Worm (Caenorhabditis elegans) whole organism, L4 larva: ENCODE measurements around the gene F58E6.8.

ENCODE experiments used
- F37D6.2 ChIP-seq: sonication (generic microtip); optimal IDR thresholded peaks from 2 replicates; lab custom pipeline; 2016; ENCODE audit warnings: mild to moderate bottlenecking, missing genetic modification characterization, missing compliant biosample characterization
- F44E2.7 ChIP-seq: fragments of 200-800 bp; sonication (Bioruptor generic); IDR thresholded peaks from 2 replicates; pipeline ENCODE4 v2.1.2; 2022; ENCODE audit warnings: missing genetic modification characterization, missing compliant biosample characterization
- T20F7.1 ChIP-seq: fragments of 200-800 bp; sonication (Bioruptor generic); optimal IDR thresholded peaks from 2 replicates; lab custom pipeline; 2018; ENCODE audit warnings: mild to moderate bottlenecking, missing genetic modification characterization, missing compliant biosample characterization
- T26A8.4 ChIP-seq: fragments of 200-800 bp; sonication (Bioruptor generic); IDR thresholded peaks from 2 replicates; pipeline ENCODE4 v1.3.6; 2022; ENCODE audit warnings: missing genetic modification characterization, missing compliant biosample characterization
- Y105C5A.15 ChIP-seq: fragments of 200-800 bp; sonication (Bioruptor generic); IDR thresholded peaks from 2 replicates; pipeline ENCODE4 v1.3.6; 2022; ENCODE audit warnings: missing genetic modification characterization, missing compliant biosample characterization
- Y48G9A.11 ChIP-seq: fragments of 200-800 bp; sonication (Bioruptor generic); IDR thresholded peaks from 2 replicates; pipeline ENCODE4 v1.3.6; 2022; ENCODE audit warnings: missing genetic modification reagents, missing genetic modification characterization, missing compliant biosample characterization
- ZK337.2 ChIP-seq: fragments of 200-800 bp; sonication (Bioruptor generic); IDR thresholded peaks from 2 replicates; pipeline ENCODE4 v1.3.6; 2022; ENCODE audit warnings: missing genetic modification reagents, missing genetic modification characterization, missing compliant biosample characterization
- aha-1 ChIP-seq: fragments of 150-350 bp; peaks from one replicate; lab custom pipeline; 2014; ENCODE audit warnings: missing biosample characterization, missing genetic modification characterization
- aly-2 ChIP-seq: sonication (generic microtip); optimal IDR thresholded peaks from 2 replicates; lab custom pipeline; 2018; ENCODE audit warnings: missing biosample characterization, missing genetic modification characterization
- ceh-28 ChIP-seq: fragments of 150-350 bp; optimal IDR thresholded peaks from 2 replicates; lab custom pipeline; 2014; ENCODE audit warnings: missing biosample characterization, missing genetic modification reagents, missing genetic modification characterization
- ctbp-1 ChIP-seq: fragments of 200-800 bp; sonication (Bioruptor generic); IDR thresholded peaks from 2 replicates; pipeline ENCODE4 v1.3.6; 2022; ENCODE audit warnings: missing genetic modification reagents, missing genetic modification characterization, missing compliant biosample characterization
- daf-8 ChIP-seq: fragments of 200-800 bp; sonication (Bioruptor generic); IDR thresholded peaks from 2 replicates; pipeline ENCODE4 v1.3.6; 2022; ENCODE audit warnings: missing genetic modification characterization, missing compliant biosample characterization
- dmd-6 ChIP-seq: fragments of 200-800 bp; sonication (Bioruptor generic); IDR thresholded peaks from 2 replicates; pipeline ENCODE4 v1.3.6; 2022; ENCODE audit warnings: missing genetic modification reagents, missing genetic modification characterization, missing compliant biosample characterization
- dmd-9 ChIP-seq: fragments of 200-800 bp; sonication (Bioruptor generic); IDR thresholded peaks from 2 replicates; pipeline ENCODE4 v1.3.6; 2022; ENCODE audit warnings: missing genetic modification reagents, missing genetic modification characterization, missing compliant biosample characterization
- dve-1 ChIP-seq: sonication (generic microtip); optimal IDR thresholded peaks from 2 replicates; lab custom pipeline; 2017; ENCODE audit warnings: antibody characterized with exemption, mild to moderate bottlenecking, missing genetic modification characterization, missing compliant biosample characterization; ENCODE audit not compliant: insufficient read depth
- gei-8 ChIP-seq: fragments of 200-800 bp; sonication (Bioruptor generic); optimal IDR thresholded peaks from 2 replicates; lab custom pipeline; 2018; ENCODE audit warnings: mild to moderate bottlenecking, missing genetic modification characterization, missing compliant biosample characterization
- hlh-11 ChIP-seq: fragments of 200-800 bp; sonication (Bioruptor generic); optimal IDR thresholded peaks from 2 replicates; lab custom pipeline; 2018; ENCODE audit warnings: mild to moderate bottlenecking, missing genetic modification characterization, missing compliant biosample characterization
- hlh-30 ChIP-seq: sonication (generic microtip); optimal IDR thresholded peaks from 2 replicates; lab custom pipeline; 2017; ENCODE audit warnings: antibody characterized with exemption, mild to moderate bottlenecking, missing genetic modification characterization, missing compliant biosample characterization; ENCODE audit not compliant: insufficient read depth
- hmg-1.1 ChIP-seq: fragments of 200-800 bp; sonication (Bioruptor generic); IDR thresholded peaks from 2 replicates; pipeline ENCODE4 v1.3.6; 2022; ENCODE audit warnings: missing genetic modification reagents, missing genetic modification characterization, missing compliant biosample characterization
- jun-1 ChIP-seq: fragments of 150-350 bp; optimal IDR thresholded peaks from 2 replicates; lab custom pipeline; 2014; ENCODE audit warnings: missing biosample characterization, missing genetic modification reagents, missing genetic modification characterization
- lin-15B ChIP-seq: fragments of 150-350 bp; sonication (generic microtip); optimal IDR thresholded peaks from 3 replicates; lab custom pipeline; 2014; ENCODE audit warnings: missing biosample characterization, missing genetic modification characterization
- lin-29 ChIP-seq: fragments of 200-800 bp; sonication (Bioruptor generic); IDR thresholded peaks from 2 replicates; pipeline ENCODE4 v1.3.6; 2022; ENCODE audit warnings: missing genetic modification reagents, missing genetic modification characterization, missing compliant biosample characterization
- lin-38 ChIP-seq: fragments of 200-800 bp; sonication (Bioruptor generic); IDR thresholded peaks from 2 replicates; pipeline ENCODE4 v1.3.6; 2022; ENCODE audit warnings: missing genetic modification reagents, missing genetic modification characterization, missing compliant biosample characterization
- lin-39 ChIP-seq: fragments of 150-350 bp; optimal IDR thresholded peaks from 2 replicates; lab custom pipeline; 2014; ENCODE audit warnings: missing biosample characterization, missing genetic modification reagents, missing genetic modification characterization
- lsy-2 ChIP-seq, 2 experiments: fragments of 150-350 bp in 1 of 2; sonication (generic microtip) in 1 of 2; optimal IDR thresholded peaks; 2 replicates each; lab custom pipeline; 2014 to 2017; ENCODE audit warnings: missing biosample characterization in 2 of 2, missing genetic modification characterization in 2 of 2
- madf-5 ChIP-seq, 2 experiments: fragments of 200-800 bp; sonication (Bioruptor generic); IDR thresholded peaks; 2 replicates each; pipeline ENCODE4 v1.3.6; 2022; ENCODE audit warnings: missing compliant biosample characterization in 2 of 2, missing genetic modification characterization in 2 of 2
- mdl-1 ChIP-seq, 2 experiments: fragments of 150-350 bp in 1 of 2; sonication (generic microtip) in 1 of 2; optimal IDR thresholded peaks; 2 replicates each; lab custom pipeline; 2014 to 2017; ENCODE audit warnings: missing biosample characterization in 2 of 2, missing genetic modification characterization in 2 of 2
- mxl-3 ChIP-seq: fragments of 200-800 bp; sonication (Bioruptor generic); optimal IDR thresholded peaks from 2 replicates; lab custom pipeline; 2018; ENCODE audit warnings: mild to moderate bottlenecking, missing genetic modification characterization, missing compliant biosample characterization
- nhr-111 ChIP-seq: fragments of 200-800 bp; sonication (Bioruptor generic); optimal IDR thresholded peaks from 2 replicates; lab custom pipeline; 2018; ENCODE audit warnings: mild to moderate bottlenecking, missing genetic modification characterization, missing compliant biosample characterization
- nhr-28 ChIP-seq: fragments of 150-350 bp; optimal IDR thresholded peaks from 2 replicates; lab custom pipeline; 2014; ENCODE audit warnings: missing biosample characterization, missing genetic modification characterization
- nhr-42 ChIP-seq: fragments of 200-800 bp; sonication (Bioruptor generic); IDR thresholded peaks from 2 replicates; pipeline ENCODE4 v1.3.6; 2022; ENCODE audit warnings: missing genetic modification characterization, missing compliant biosample characterization
- nhr-6 ChIP-seq: fragments of 150-350 bp; optimal IDR thresholded peaks from 2 replicates; lab custom pipeline; 2014; ENCODE audit warnings: missing biosample characterization, missing genetic modification characterization
- nhr-77 ChIP-seq: fragments of 150-350 bp; optimal IDR thresholded peaks from 2 replicates; lab custom pipeline; 2014; ENCODE audit warnings: missing biosample characterization, missing genetic modification characterization
- php-3 ChIP-seq: fragments of 200-800 bp; sonication (Bioruptor generic); IDR thresholded peaks from 2 replicates; pipeline ENCODE4 v1.3.6; 2022; ENCODE audit warnings: missing genetic modification reagents, missing genetic modification characterization, missing compliant biosample characterization
- sdz-12 ChIP-seq: fragments of 200-800 bp; sonication (Bioruptor generic); optimal IDR thresholded peaks from 2 replicates; lab custom pipeline; 2018; ENCODE audit warnings: mild to moderate bottlenecking, missing genetic modification characterization, missing compliant biosample characterization
- spr-1 ChIP-seq: sonication (generic microtip); optimal IDR thresholded peaks from 2 replicates; lab custom pipeline; 2016; ENCODE audit warnings: mild to moderate bottlenecking, missing genetic modification characterization, missing compliant biosample characterization
- spr-3 ChIP-seq: fragments of 200-800 bp; sonication (Bioruptor generic); optimal IDR thresholded peaks from 2 replicates; lab custom pipeline; 2018; ENCODE audit warnings: mild to moderate bottlenecking, missing genetic modification characterization, missing compliant biosample characterization
- tra-1 ChIP-seq: fragments of 200-800 bp; sonication (Bioruptor generic); IDR thresholded peaks from 2 replicates; pipeline ENCODE4 v1.3.6; 2022; ENCODE audit warnings: missing genetic modification reagents, missing genetic modification characterization, missing compliant biosample characterization
- unc-62 ChIP-seq, 3 experiments: fragments of 150-350 bp in 1 of 3; sonication (generic microtip); optimal IDR thresholded peaks in 2 of 3; peaks in 1 of 3; 1 replicate in 1 of 3; 2 replicates in 2 of 3; lab custom pipeline; 2014 to 2017; ENCODE audit warnings: missing biosample characterization in 3 of 3, missing genetic modification characterization in 3 of 3, missing genetic modification reagents in 3 of 3, missing genotype in 1 of 3
- vab-7 ChIP-seq: fragments of 200-800 bp; sonication (Bioruptor generic); IDR thresholded peaks from 2 replicates; pipeline ENCODE4 v1.3.6; 2022; ENCODE audit warnings: missing genetic modification reagents, missing genetic modification characterization, missing compliant biosample characterization
- zip-2 ChIP-seq: fragments of 150-350 bp; optimal IDR thresholded peaks from 2 replicates; lab custom pipeline; 2014; ENCODE audit warnings: missing biosample characterization, missing genetic modification characterization
- ztf-11 ChIP-seq: fragments of 150-350 bp; optimal IDR thresholded peaks from 2 replicates; lab custom pipeline; 2014; ENCODE audit warnings: missing biosample characterization, missing genetic modification characterization
- ztf-7 ChIP-seq: fragments of 150-350 bp; optimal IDR thresholded peaks from 2 replicates; lab custom pipeline; 2014; ENCODE audit warnings: missing biosample characterization, missing genetic modification characterization

The F58E6.8 gene

ce11 chrV:9798212-9798611, 42.6 kb upstream of the F58E6.8 start:
- TF ChIP-seq unc-62 (GFP tag; optimal IDR thresholded peaks at IDR 0.05 in 1 of 2; lab: Kevin White, UChicago) (peak in 1 of 2 experiments; percentile 61), unc-62 (tag; optimal IDR thresholded peaks at IDR 0.05; lab: Kevin White, UChicago) (no peak), nhr-77 (tag; lab: Kevin White, UChicago) (no peak)

ce11 chrV:9796562-9796961, 40.9 kb upstream of the F58E6.8 start, which contains the start of gene F46B6.9:
Gene F46B6.9, plus strand, starts transcription at chrV:9796862.
- no peak for TF ChIP-seq F37D6.2 (tag; lab: Kevin White, UChicago)
- TF ChIP-seq hlh-30 (tag; lab: Kevin White, UChicago): no peak
- TF ChIP-seq nhr-111: no peak
- no peak for TF ChIP-seq ztf-11
- no peak for TF ChIP-seq tra-1 (GFP tag; lab: Robert Waterston, UW)
- no peak for TF ChIP-seq ctbp-1 (GFP tag; lab: Robert Waterston, UW)
- no peak for TF ChIP-seq lin-38 (GFP tag; lab: Robert Waterston, UW)
- TF ChIP-seq lsy-2 (tag; optimal IDR thresholded peaks at IDR 0.05; lab: Kevin White, UChicago): no peak
- TF ChIP-seq unc-62 (GFP tag; optimal IDR thresholded peaks at IDR 0.05 in 1 of 2; lab: Kevin White, UChicago): no peak
- no peak for TF ChIP-seq unc-62 (tag; optimal IDR thresholded peaks at IDR 0.05; lab: Kevin White, UChicago)
- no peak for TF ChIP-seq dmd-6
- no peak for TF ChIP-seq ZK337.2 (GFP tag; lab: Robert Waterston, UW)
- TF ChIP-seq dve-1 (tag; lab: Kevin White, UChicago): no peak

ce11 chrV:9796002-9796401, 40.4 kb upstream of the F58E6.8 start:
- TF ChIP-seq lin-39 (tag; lab: Kevin White, UChicago): no peak
- no peak for TF ChIP-seq daf-8
- no peak for TF ChIP-seq gei-8
- no peak for TF ChIP-seq Y105C5A.15 (GFP tag; lab: Robert Waterston, UW)
- no peak for TF ChIP-seq T26A8.4 (GFP tag; lab: Robert Waterston, UW)
- no peak for TF ChIP-seq tra-1 (GFP tag; lab: Robert Waterston, UW)
- TF ChIP-seq F44E2.7: no peak
- no peak for TF ChIP-seq nhr-6 (tag; lab: Kevin White, UChicago)
- no peak for TF ChIP-seq aha-1 (tag; lab: Kevin White, UChicago)
- TF ChIP-seq ceh-28: no peak
- no peak for TF ChIP-seq dmd-9 (GFP tag; lab: Robert Waterston, UW)
- TF ChIP-seq ZK337.2 (GFP tag; lab: Robert Waterston, UW): no peak
- TF ChIP-seq madf-5 (GFP tag; IDR thresholded peaks at IDR 0.05; lab: Robert Waterston, UW): no peak
- TF ChIP-seq spr-3 (GFP tag; lab: Kevin White, UChicago): no peak
- no peak for TF ChIP-seq Y48G9A.11 (GFP tag; lab: Robert Waterston, UW)
- no peak for TF ChIP-seq jun-1 (tag; lab: Kevin White, UChicago)
- TF ChIP-seq sdz-12 (GFP tag; lab: Kevin White, UChicago): no peak
- TF ChIP-seq dmd-6: no peak
- no peak for TF ChIP-seq lin-15B (tag; lab: Kevin White, UChicago)

- no peak for TF ChIP-seq vab-7 (GFP tag; lab: Robert Waterston, UW)
- peak; percentile 65 for TF ChIP-seq dve-1 (tag; lab: Kevin White, UChicago)
- TF ChIP-seq ztf-7: no peak
- peak; percentile 56 for TF ChIP-seq dmd-6
- TF ChIP-seq hmg-1.1: no peak
Measured at ce11 chrV:9794997-9795396, 39.4 kb upstream of the F58E6.8 start.

ce11 chrV:9791332-9791731, 35.7 kb upstream of the F58E6.8 start, which contains the start of gene lipl-2:
Gene lipl-2, plus strand, starts transcription at chrV:9791567.
- TF ChIP-seq spr-1 (tag; lab: Kevin White, UChicago) (no peak), T20F7.1 (GFP tag; lab: Kevin White, UChicago) (peak; percentile 33), mxl-3 (GFP tag; lab: Kevin White, UChicago) (peak; percentile 32), hlh-30 (tag; lab: Kevin White, UChicago) (peak; percentile 37), dmd-6 (peak; percentile 79), nhr-28 (peak; percentile 92), dve-1 (tag; lab: Kevin White, UChicago) (peak; percentile 92), lin-29 (GFP tag; lab: Robert Waterston, UW) (no peak), aly-2 (tag; lab: Kevin White, UChicago) (no peak), hlh-11 (tag; lab: Kevin White, UChicago) (peak; percentile 82), php-3 (peak; percentile 69), nhr-77 (tag; lab: Kevin White, UChicago) (peak; percentile 60), zip-2 (tag; lab: Kevin White, UChicago) (no peak), unc-62 (GFP tag; optimal IDR thresholded peaks at IDR 0.05 in 1 of 2; lab: Kevin White, UChicago) (peak in 1 of 2 experiments; percentile 26), unc-62 (tag; optimal IDR thresholded peaks at IDR 0.05; lab: Kevin White, UChicago) (no peak), nhr-42 (GFP tag; lab: Robert Waterston, UW) (peak; percentile 62; the same call in 1 of the 2 replicates), mdl-1 (tag; optimal IDR thresholded peaks at IDR 0.05; lab: Kevin White, UChicago) (peak in 1 of 2 experiments; percentile 36)
